Fruit fly (Drosophila melanogaster) ovary, adult (tissue): Measurements from ENCODE around the gene CG17325.

Experiments used
- CG17801 ChIP-seq: fragments of 200-800 bp; optimal IDR thresholded peaks from 2 replicates; lab custom pipeline; 2019; ENCODE audit warnings: missing biosample characterization, mild to moderate bottlenecking, missing genetic modification characterization, moderate library complexity; ENCODE audit not compliant: partially characterized antibody

Gene CG17325

DNA sequence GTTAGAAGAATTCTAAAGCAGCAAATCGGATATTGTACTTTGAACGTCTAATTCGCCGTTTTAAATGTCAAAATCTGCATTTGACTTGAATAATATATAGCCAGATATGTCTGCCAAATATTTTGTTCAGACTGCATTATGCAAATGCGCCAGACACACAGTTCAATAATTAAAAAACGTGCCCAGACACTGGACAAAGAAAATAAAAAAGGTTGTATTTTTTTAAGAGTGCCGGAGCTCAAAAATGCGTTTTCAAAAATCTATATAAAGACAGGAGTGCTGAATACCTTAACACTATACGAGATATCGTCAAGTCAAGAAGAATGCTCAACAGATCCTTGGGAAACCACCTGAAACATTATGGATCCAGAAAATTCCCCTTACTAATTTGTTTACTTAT, at the start of gene CG17325, which contains the start of gene CG42305:
CG17325 (plus strand) TSS at position 301 of the 400 bp plus-strand sequence.
CG42305 (plus strand) TSS at position 301 of the 400 bp plus-strand sequence.
- TF ChIP-seq CG17801 (GFP tag; lab: Kevin White, UChicago) = no peak

DNA sequence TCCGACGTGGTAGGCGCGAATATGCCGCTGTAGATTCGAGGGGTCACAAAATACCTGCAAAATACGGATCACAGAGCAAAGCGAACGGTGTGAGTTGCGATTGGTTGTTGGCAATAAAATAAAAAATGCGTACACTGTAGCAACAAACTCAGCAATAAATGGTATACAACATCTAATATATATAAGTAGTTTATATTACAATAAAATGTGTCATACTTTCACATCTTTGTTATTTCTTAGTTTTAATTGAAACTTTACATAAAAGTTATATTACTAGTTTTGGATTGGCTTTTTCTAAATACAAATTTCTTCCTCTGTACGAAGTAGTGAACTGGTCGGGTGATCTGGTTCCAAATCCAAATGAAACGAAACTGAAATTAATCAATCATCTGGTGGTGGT, 46.7 kb upstream of the CG17325 start:
- TF ChIP-seq CG17801 (GFP tag; lab: Kevin White, UChicago) = no peak

- no peak for TF ChIP-seq CG17801 (GFP tag; lab: Kevin White, UChicago)
These were observed 45.3 kb upstream of the CG17325 start for dm6 chr2L:18767137-18767536.

- no peak for TF ChIP-seq CG17801 (GFP tag; lab: Kevin White, UChicago)
These were observed 44.6 kb upstream of the CG17325 start for dm6 chr2L:18767815-18768214.

dm6 chr2L:18775274-18775673, 37.2 kb upstream of the CG17325 start:
- TF ChIP-seq CG17801 (GFP tag; lab: Kevin White, UChicago) = no peak

- no peak for TF ChIP-seq CG17801 (GFP tag; lab: Kevin White, UChicago)
These were observed 35.9 kb upstream of the CG17325 start for dm6 chr2L:18776559-18776958.

dm6 chr2L:18777442-18777841, 35.0 kb upstream of the CG17325 start:
- TF ChIP-seq CG17801 (GFP tag; lab: Kevin White, UChicago) = no peak

- no peak for TF ChIP-seq CG17801 (GFP tag; lab: Kevin White, UChicago)
These were observed 31.4 kb upstream of the CG17325 start for dm6 chr2L:18780911-18781545.

DNA sequence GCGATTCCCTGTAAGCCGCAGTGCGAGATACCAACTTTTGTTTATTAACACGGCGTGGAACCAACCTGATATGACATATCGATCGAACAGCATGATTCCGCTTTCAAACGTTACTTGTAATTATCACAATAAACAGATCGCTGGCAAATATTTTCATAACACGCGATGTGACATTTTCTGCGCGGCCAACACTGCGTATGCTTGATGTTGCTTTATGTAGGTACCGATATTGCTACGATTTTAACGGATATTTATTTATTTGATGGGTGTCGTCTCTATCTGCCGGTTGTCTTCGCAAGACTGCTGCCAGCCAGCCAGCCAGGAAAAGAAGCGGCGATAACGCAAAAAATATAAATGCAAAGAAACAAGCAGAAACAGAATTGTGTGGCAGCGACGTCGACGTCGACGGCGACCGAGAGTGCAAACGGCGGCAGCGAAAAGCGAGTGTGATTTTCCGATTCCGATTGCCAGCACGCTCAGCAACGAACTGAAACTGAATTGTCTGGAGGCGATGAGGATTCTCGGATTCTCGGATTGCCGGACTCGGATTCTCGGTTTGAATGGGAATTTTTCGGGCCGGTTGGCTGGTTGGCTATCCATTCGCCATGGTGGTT, 30.1 kb upstream of the CG17325 start:
- TF ChIP-seq CG17801 (GFP tag; lab: Kevin White, UChicago) = no peak

DNA sequence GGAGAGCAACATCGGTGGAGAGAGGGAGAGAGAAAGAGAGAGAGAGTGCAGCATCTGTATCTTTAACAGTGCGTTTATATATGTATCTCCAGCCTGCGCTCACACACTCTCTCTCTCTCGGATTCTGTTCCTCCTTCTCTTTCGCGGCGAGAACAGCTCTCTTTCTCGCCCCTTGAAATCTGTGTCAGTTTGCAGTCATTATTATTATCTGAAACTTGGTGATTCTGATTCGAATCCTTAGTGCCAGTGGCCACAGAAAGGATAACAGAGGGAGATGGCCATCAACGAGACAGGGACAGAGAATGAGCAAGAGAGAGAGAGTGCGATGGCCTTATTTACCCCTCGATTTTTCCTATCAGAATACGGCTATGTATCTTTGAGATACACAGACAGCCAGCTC, 29.5 kb upstream of the CG17325 start:
- TF ChIP-seq CG17801 (GFP tag; lab: Kevin White, UChicago) = no peak

DNA sequence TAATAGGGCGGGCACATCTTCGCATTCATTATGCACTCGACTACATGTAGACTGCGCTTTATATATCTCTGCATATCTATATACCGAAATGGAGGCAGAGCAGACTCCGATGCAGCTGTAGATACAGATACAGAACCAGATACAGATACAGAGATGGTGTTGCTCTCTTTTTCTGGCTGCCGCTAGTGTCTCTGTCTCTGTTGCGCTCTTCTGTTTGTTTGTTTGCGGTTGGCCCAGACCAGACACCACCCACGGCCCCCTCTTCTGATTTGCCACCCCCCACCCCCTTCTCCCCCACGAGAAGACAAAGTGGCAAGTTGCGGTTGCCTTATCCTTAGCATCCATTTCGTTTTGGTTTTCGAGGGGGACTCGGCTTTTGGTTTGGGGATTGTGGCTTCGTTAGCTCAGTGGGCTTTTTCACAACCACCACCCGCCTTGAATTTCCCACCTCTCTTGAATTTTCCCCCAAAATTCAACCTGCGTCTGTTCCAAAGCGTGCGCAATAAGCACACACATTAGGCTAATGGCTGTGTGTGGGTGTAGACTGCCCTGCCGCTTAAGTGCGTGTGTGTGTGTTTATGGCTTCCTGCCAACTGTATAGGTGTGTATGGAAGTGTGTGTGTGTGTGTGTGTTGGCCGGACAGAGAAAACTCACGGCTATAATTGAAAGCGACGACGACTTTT, 28.9 kb upstream of the CG17325 start:
- no peak for TF ChIP-seq CG17801 (GFP tag; lab: Kevin White, UChicago)

- no peak for TF ChIP-seq CG17801 (GFP tag; lab: Kevin White, UChicago)
These were observed 27.3 kb upstream of the CG17325 start for dm6 chr2L:18785026-18785600.

DNA sequence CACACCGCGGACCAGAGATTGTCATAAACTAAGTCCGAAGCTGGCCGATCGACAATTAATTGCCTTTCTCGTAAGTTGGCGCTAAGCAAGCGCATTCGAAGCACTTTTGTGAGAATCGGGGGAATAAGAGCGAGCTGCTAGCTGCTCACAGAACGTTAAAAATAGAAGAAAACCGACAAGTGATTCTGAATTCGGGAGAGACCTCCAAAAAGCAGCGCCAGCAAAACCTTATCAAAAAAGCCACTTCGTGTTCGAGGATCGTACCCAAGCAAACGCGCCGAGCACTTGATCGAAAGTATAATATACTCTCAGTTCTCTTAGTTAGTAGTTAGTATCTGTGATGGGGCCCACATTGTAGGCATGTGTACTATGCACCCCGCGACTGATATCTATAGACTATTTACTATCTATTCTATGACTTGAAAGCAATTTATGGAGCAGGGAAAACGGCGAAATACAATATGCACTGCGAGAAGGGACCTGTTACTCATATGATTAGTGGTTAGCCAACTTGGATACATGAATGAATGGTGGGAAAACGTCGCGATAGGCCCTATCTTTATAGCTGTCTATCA, 24.9 kb upstream of the CG17325 start:
- no peak for TF ChIP-seq CG17801 (GFP tag; lab: Kevin White, UChicago)

DNA sequence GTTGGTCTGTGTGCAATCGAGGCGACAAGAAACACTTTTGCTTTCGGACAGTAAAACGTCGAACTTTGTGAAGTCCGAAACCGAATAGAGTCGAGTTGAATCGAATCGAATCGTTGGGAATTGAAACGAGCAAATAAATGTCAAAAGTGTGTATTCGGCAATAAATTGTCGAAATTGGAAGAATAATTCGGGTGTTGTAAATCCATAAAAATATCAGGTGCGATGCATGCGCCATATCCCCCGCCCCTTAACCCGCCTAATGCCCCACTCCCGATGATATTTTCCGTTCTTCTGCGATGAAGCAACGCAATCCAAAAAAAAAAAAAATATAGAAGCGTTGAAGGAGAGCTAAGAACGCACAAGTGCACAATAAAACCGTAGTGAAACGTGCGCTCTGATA, 23.5 kb upstream of the CG17325 start:
- no peak for TF ChIP-seq CG17801 (GFP tag; lab: Kevin White, UChicago)

dm6 chr2L:18789773-18790385, 22.6 kb upstream of the CG17325 start:
- no peak for TF ChIP-seq CG17801 (GFP tag; lab: Kevin White, UChicago)
